Fruit fly (Drosophila melanogaster): ENCODE data around the gene zormin.
A peak's percentile ranks its signal among the peaks of the same experiment; 100 is the strongest.

The zormin gene

DNA sequence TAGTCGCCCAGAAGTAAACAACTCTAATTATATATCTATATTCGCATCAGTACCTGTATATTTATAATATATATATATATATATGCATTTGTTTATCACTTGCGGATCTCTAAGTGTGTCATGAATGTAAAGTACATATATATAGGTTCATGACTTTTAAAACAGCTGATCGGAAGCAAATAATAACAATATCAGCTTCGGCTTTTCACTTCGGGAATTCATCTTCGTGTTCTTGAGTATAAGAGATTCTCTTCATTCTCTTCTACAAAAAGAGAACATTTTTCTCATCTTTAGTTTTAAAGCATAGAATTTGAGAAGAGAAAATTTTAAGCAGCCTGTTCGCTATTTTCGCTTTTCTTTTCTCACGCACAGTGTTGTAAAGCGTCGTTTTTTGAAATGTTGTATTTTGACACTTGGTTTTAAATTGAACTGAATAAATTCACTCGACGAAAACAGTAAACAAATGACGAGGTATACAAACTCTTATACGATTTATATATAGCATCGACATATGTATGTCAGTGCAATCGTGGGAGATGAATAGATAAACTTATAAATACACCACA, 44.1 kb downstream of the zormin start (continued):
- TF ChIP-seq CG2116 (GFP tag; optimal IDR thresholded peaks at IDR 0.05) (no peak), maf-S (GFP tag; optimal IDR thresholded peaks at IDR 0.05) (no peak), Tbp (GFP tag; optimal IDR thresholded peaks at IDR 0.05) (no peak), mam (GFP tag; optimal IDR thresholded peaks at IDR 0.05) (no peak), Ssrp (tag; optimal IDR thresholded peaks at IDR 0.05) (no peak), ato (GFP tag; IDR thresholded peaks at IDR 0.05; ENCODE audit: partially characterized antibody) (no peak), HLH4C (GFP tag; IDR thresholded peaks at IDR 0.05; ENCODE audit: partially characterized antibody) (no peak), Scr (GFP tag; IDR thresholded peaks at IDR 0.05; ENCODE audit: partially characterized antibody) (no peak), Abd-B (GFP tag; optimal IDR thresholded peaks at IDR 0.05) (no peak), Trl (optimal IDR thresholded peaks at IDR 0.05) (peak; percentile 47 to 49), Trl (GFP tag; optimal IDR thresholded peaks at IDR 0.05) (no peak), chif (GFP tag; optimal IDR thresholded peaks at IDR 0.05) (no peak), grau (tag; optimal IDR thresholded peaks at IDR 0.05) (no peak), HmgZ (tag; optimal IDR thresholded peaks at IDR 0.05) (no peak), dysf (GFP tag; IDR thresholded peaks at IDR 0.05) (no peak), disco-r (GFP tag; optimal IDR thresholded peaks at IDR 0.05) (no peak), gsb-n (tag; optimal IDR thresholded peaks at IDR 0.05) (no peak), knrl (GFP tag; IDR thresholded peaks at IDR 0.05; ENCODE audit: partially characterized antibody) (no peak), CG17912 (GFP tag; optimal IDR thresholded peaks at IDR 0.05) (no peak), ab (GFP tag; optimal IDR thresholded peaks at IDR 0.05) (no peak), crol (GFP tag; IDR thresholded peaks at IDR 0.05) (no peak), kay (GFP tag; optimal IDR thresholded peaks at IDR 0.05) (no peak), CG31388 (GFP tag; optimal IDR thresholded peaks at IDR 0.05) (no peak), Adf1 (GFP tag; IDR thresholded peaks at IDR 0.05) (no peak), tio (GFP tag; optimal IDR thresholded peaks at IDR 0.05) (no peak), fru (optimal IDR thresholded peaks at IDR 0.05) (no peak), Atf3 (GFP tag; optimal IDR thresholded peaks at IDR 0.05) (no peak), CG3838 (GFP tag; optimal IDR thresholded peaks at IDR 0.05) (no peak), TFAM (GFP tag; optimal IDR thresholded peaks at IDR 0.05) (no peak), zen (tag; optimal IDR thresholded peaks at IDR 0.05) (no peak), danr (GFP tag; IDR thresholded peaks at IDR 0.05) (no peak), CrebB (tag; optimal IDR thresholded peaks at IDR 0.05) (no peak), usp (GFP tag; optimal IDR thresholded peaks at IDR 0.05) (no peak), lilli (GFP tag; optimal IDR thresholded peaks at IDR 0.05) (no peak), CG13296 (GFP tag; optimal IDR thresholded peaks at IDR 0.05) (no peak), CG31224 (GFP tag; IDR thresholded peaks at IDR 0.05) (no peak), CG4617 (GFP tag; optimal IDR thresholded peaks at IDR 0.05; ENCODE audit: borderline replicate concordance) (no peak), CG32532 (GFP tag; IDR thresholded peaks at IDR 0.05) (no peak; the same call in 1 of the 2 replicates)

- TF ChIP-seq Scr (GFP tag; IDR thresholded peaks at IDR 0.05; ENCODE audit: partially characterized antibody) (no peak), z (GFP tag; IDR thresholded peaks at IDR 0.05) (peak; percentile 90), NFAT (GFP tag; IDR thresholded peaks at IDR 0.05) (0 out of 2 replicates have a peak, but pooled peaks have one; percentile 18), CG7987 (GFP tag; optimal IDR thresholded peaks at IDR 0.05) (no peak), HLH4C (GFP tag; IDR thresholded peaks at IDR 0.05; ENCODE audit: partially characterized antibody) (0 out of 3 replicates have a peak, but pooled peaks have one; percentile 28), HLH3B (GFP tag; IDR thresholded peaks at IDR 0.05) (no peak), dpn (GFP tag; optimal IDR thresholded peaks at IDR 0.05) (no peak), da (GFP tag; optimal IDR thresholded peaks at IDR 0.05) (no peak), CG13123 (GFP tag; optimal IDR thresholded peaks at IDR 0.05) (no peak), scrt (GFP tag; optimal IDR thresholded peaks at IDR 0.05) (no peak), onecut (GFP tag; IDR thresholded peaks at IDR 0.05) (no peak), E2f1 (GFP tag; IDR thresholded peaks at IDR 0.05) (no peak), Aef1 (GFP tag; IDR thresholded peaks at IDR 0.05) (no peak), CG17385 (GFP tag; optimal IDR thresholded peaks at IDR 0.05) (no peak), Mad (GFP tag; optimal IDR thresholded peaks at IDR 0.05) (no peak), sim (GFP tag; IDR thresholded peaks at IDR 0.05) (no peak), CG11085 (GFP tag; IDR thresholded peaks at IDR 0.05) (no peak)
Observed at dm6 chr3L:2089751-2090510, 61.6 kb downstream of the zormin start.

All from whole organism, embryonic.